Fruit fly (Drosophila melanogaster) whole organism, embryonic: Measurements from ENCODE around the gene Nup98-96.

Source experiments
- CG10979 ChIP-seq: fragments of 200-800 bp; sonication (Bioruptor generic); optimal IDR thresholded peaks from 2 replicates; lab custom pipeline; 2018; ENCODE audit warnings: missing biosample characterization, mild to moderate bottlenecking, missing genetic modification characterization, moderate library complexity
- CG6175 ChIP-seq: fragments of 200-800 bp; sonication (Bioruptor generic); IDR thresholded peaks from 3 replicates; pipeline ENCODE4 v1.3.6; 2022; ENCODE audit warnings: missing biosample characterization, missing genetic modification characterization
- CG6689 ChIP-seq: fragments of 200-800 bp; sonication (Bioruptor generic); IDR thresholded peaks from 2 replicates; pipeline ENCODE4 v1.3.6; 2022; ENCODE audit warnings: missing biosample characterization, missing genetic modification characterization
- CG9609 ChIP-seq: fragments of 200-800 bp; sonication (Bioruptor generic); optimal IDR thresholded peaks from 3 replicates; lab custom pipeline; 2016; ENCODE audit warnings: missing biosample characterization, missing genetic modification characterization
- Hmx ChIP-seq: fragments of 200-800 bp; sonication (Bioruptor generic); optimal IDR thresholded peaks from 2 replicates; lab custom pipeline; 2016; ENCODE audit warnings: missing biosample characterization, missing genetic modification characterization
- amos ChIP-seq: fragments of 200-800 bp; sonication (Bioruptor generic); IDR thresholded peaks from 2 replicates; pipeline ENCODE4 v1.3.6; 2022; ENCODE audit warnings: missing biosample characterization, missing genetic modification characterization; ENCODE audit not compliant: partially characterized antibody
- ci ChIP-seq: fragments of 200-800 bp; sonication (Bioruptor generic); IDR thresholded peaks from 3 replicates; pipeline ENCODE4 v1.3.6; 2022; ENCODE audit warnings: missing biosample characterization, missing genetic modification characterization
- lov ChIP-seq, 2 experiments: fragments of 200-800 bp in 1 of 2; fragments of >200 bp in 1 of 2; sonication (Bioruptor generic) in 1 of 2; IDR thresholded peaks in 1 of 2; optimal IDR thresholded peaks in 1 of 2; 2 replicates in 1 of 2; 3 replicates in 1 of 2; pipeline versions ENCODE4 v1.3.6 to Lab custom; 2017 to 2022; ENCODE audit warnings: missing biosample characterization in 1 of 2, missing genetic modification characterization in 1 of 2
- mld ChIP-seq: fragments of 200-800 bp; sonication (Bioruptor generic); IDR thresholded peaks from 3 replicates; pipeline ENCODE4 v1.3.6; 2022; ENCODE audit warnings: missing biosample characterization, missing genetic modification characterization; ENCODE audit not compliant: partially characterized antibody
- pb ChIP-seq: fragments of 200-800 bp; sonication (Bioruptor generic); optimal IDR thresholded peaks from 3 replicates; lab custom pipeline; 2016; ENCODE audit warnings: missing biosample characterization, missing genetic modification characterization

dm6 chr3R:23724843-23725506 lies 56.4 kb downstream of the Nup98-96 start:
- no peak for TF ChIP-seq mld (GFP tag; lab: Robert Waterston, UW)
- no peak for TF ChIP-seq ci (GFP tag; lab: Robert Waterston, UW)
- TF ChIP-seq amos: no peak; the same call in 1 of the 2 replicates
- TF ChIP-seq CG10979 (tag; lab: Kevin White, UChicago): no peak
- TF ChIP-seq lov (optimal IDR thresholded peaks at IDR 0.05; lab: Kevin White, UChicago): no peak
- no peak for TF ChIP-seq lov (GFP tag; IDR thresholded peaks at IDR 0.05; lab: Robert Waterston, UW)
- TF ChIP-seq CG6175 (GFP tag; lab: Robert Waterston, UW): no peak
- no peak for TF ChIP-seq pb (GFP tag; lab: Kevin White, UChicago)
- no peak for TF ChIP-seq CG6689 (GFP tag; lab: Robert Waterston, UW)
- no peak for TF ChIP-seq Hmx
- no peak for TF ChIP-seq CG9609 (GFP tag; lab: Kevin White, UChicago)
